Fruit fly (Drosophila melanogaster) whole organism, embryonic: ENCODE results near the gene CG4942.

Source experiments
- CG10979 ChIP-seq: fragments of 200-800 bp; sonication (Bioruptor generic); optimal IDR thresholded peaks from 2 replicates; lab custom pipeline; 2018; ENCODE audit warnings: missing biosample characterization, mild to moderate bottlenecking, missing genetic modification characterization, moderate library complexity
- CG11695 ChIP-seq: fragments of 200-800 bp; sonication (Bioruptor generic); IDR thresholded peaks from 3 replicates; pipeline ENCODE4 v1.3.6; 2022; ENCODE audit warnings: missing biosample characterization, missing genetic modification characterization
- CG12236 ChIP-seq: fragments of 200-800 bp; sonication (Bioruptor generic); optimal IDR thresholded peaks from 2 replicates; lab custom pipeline; 2016; ENCODE audit warnings: missing biosample characterization, missing genetic modification characterization
- CG12769 ChIP-seq: fragments of 200-800 bp; sonication (Bioruptor generic); optimal IDR thresholded peaks from 2 replicates; lab custom pipeline; 2019; ENCODE audit warnings: missing biosample characterization, mild to moderate bottlenecking, missing genetic modification characterization, moderate library complexity
- CG14710 ChIP-seq: fragments of 200-800 bp; sonication (Bioruptor generic); optimal IDR thresholded peaks from 3 replicates; lab custom pipeline; 2019; ENCODE audit warnings: missing biosample characterization, mild to moderate bottlenecking, missing genetic modification characterization, moderate library complexity
- CG15073 ChIP-seq: fragments of 200-800 bp; sonication (Bioruptor generic); optimal IDR thresholded peaks from 2 replicates; lab custom pipeline; 2016; ENCODE audit warnings: missing biosample characterization, missing genetic modification characterization
- CG18476 ChIP-seq: fragments of 200-800 bp; sonication (Bioruptor generic); optimal IDR thresholded peaks from 2 replicates; lab custom pipeline; 2016; ENCODE audit warnings: missing biosample characterization, mild to moderate bottlenecking, missing genetic modification characterization
- CG2129 ChIP-seq: fragments of 200-800 bp; sonication (Bioruptor generic); IDR thresholded peaks from 2 replicates; pipeline ENCODE4 v1.3.6; 2022; ENCODE audit warnings: missing biosample characterization, missing genetic modification characterization; ENCODE audit not compliant: partially characterized antibody
- CG2202 ChIP-seq: fragments of 200-800 bp; sonication (Bioruptor generic); optimal IDR thresholded peaks from 2 replicates; lab custom pipeline; 2018; ENCODE audit warnings: missing biosample characterization, mild to moderate bottlenecking, missing genetic modification characterization
- CG2712 ChIP-seq: fragments of 200-800 bp; optimal IDR thresholded peaks from 3 replicates; lab custom pipeline; 2019; ENCODE audit warnings: missing biosample characterization, mild to moderate bottlenecking, missing genetic modification characterization, moderate library complexity
- CG30020 ChIP-seq: fragments of 200-800 bp; optimal IDR thresholded peaks from 2 replicates; lab custom pipeline; 2019; ENCODE audit warnings: missing biosample characterization, mild to moderate bottlenecking, missing genetic modification characterization, moderate library complexity
- CG31224 ChIP-seq: fragments of 200-800 bp; sonication (Bioruptor generic); IDR thresholded peaks from 2 replicates; pipeline ENCODE4 v1.3.6; 2022; ENCODE audit warnings: missing biosample characterization, missing genetic modification characterization
- CG3407 ChIP-seq: fragments of 200-800 bp; sonication (Bioruptor generic); optimal IDR thresholded peaks from 2 replicates; lab custom pipeline; 2018; ENCODE audit warnings: missing biosample characterization, mild to moderate bottlenecking, missing genetic modification characterization
- CG34376 ChIP-seq: fragments of 200-800 bp; sonication (Bioruptor generic); optimal IDR thresholded peaks from 2 replicates; lab custom pipeline; 2018; ENCODE audit warnings: missing biosample characterization, mild to moderate bottlenecking, missing genetic modification characterization
- CG4617 ChIP-seq: fragments of 200-800 bp; sonication (Bioruptor generic); optimal IDR thresholded peaks from 3 replicates; lab custom pipeline; 2016; ENCODE audit warnings: missing biosample characterization, missing genetic modification characterization, borderline replicate concordance
- CG7839 ChIP-seq: fragments of 200-800 bp; sonication (Bioruptor generic); optimal IDR thresholded peaks from 3 replicates; lab custom pipeline; 2018; ENCODE audit warnings: missing biosample characterization, mild to moderate bottlenecking, missing genetic modification characterization, moderate library complexity
- CG8388 ChIP-seq: fragments of 200-800 bp; sonication (Bioruptor generic); optimal IDR thresholded peaks from 2 replicates; lab custom pipeline; 2019; ENCODE audit warnings: missing biosample characterization, mild to moderate bottlenecking, missing genetic modification characterization, moderate library complexity
- CG9727 ChIP-seq: fragments of 200-800 bp; sonication (Bioruptor generic); optimal IDR thresholded peaks from 3 replicates; lab custom pipeline; 2017; ENCODE audit warnings: missing biosample characterization, mild to moderate bottlenecking, missing genetic modification characterization
- Dfd ChIP-seq, 2 experiments: fragments of >200 bp; optimal IDR thresholded peaks; 2 replicates each; lab custom pipeline; 2017; ENCODE audit warnings: missing biosample characterization in 2 of 2, missing genetic modification characterization in 2 of 2
- Doc3 ChIP-seq: fragments of 200-800 bp; sonication (Bioruptor generic); IDR thresholded peaks from 3 replicates; pipeline ENCODE4 v1.3.6; 2022; ENCODE audit warnings: missing biosample characterization, missing genetic modification characterization; ENCODE audit not compliant: partially characterized antibody
- HLHmδ ChIP-seq: fragments of 200-800 bp; sonication (Bioruptor generic); optimal IDR thresholded peaks from 2 replicates; lab custom pipeline; 2018; ENCODE audit warnings: missing biosample characterization, mild to moderate bottlenecking, missing genetic modification characterization, moderate library complexity
- Hr3 ChIP-seq: fragments of 200-800 bp; sonication (Bioruptor generic); optimal IDR thresholded peaks from 3 replicates; lab custom pipeline; 2016; ENCODE audit warnings: missing biosample characterization, missing genetic modification characterization
- Lhr ChIP-seq: fragments of 200-800 bp; sonication (Bioruptor generic); optimal IDR thresholded peaks from 3 replicates; lab custom pipeline; 2017; ENCODE audit warnings: mild to moderate bottlenecking, missing biosample characterization, missing genetic modification reagents, missing genetic modification characterization
- Med ChIP-seq: fragments of 200-800 bp; sonication (Bioruptor generic); peaks from one replicate; lab custom pipeline; 2016; ENCODE audit warnings: missing biosample characterization, missing genetic modification characterization, mild to moderate bottlenecking, inconsistent platforms, moderate library complexity
- NC2β ChIP-seq: fragments of 200-800 bp; sonication (Bioruptor generic); optimal IDR thresholded peaks from 2 replicates; lab custom pipeline; 2016; ENCODE audit warnings: missing biosample characterization, missing genetic modification characterization
- NK7.1 ChIP-seq: fragments of 200-800 bp; sonication (Bioruptor generic); optimal IDR thresholded peaks from 3 replicates; lab custom pipeline; 2016; ENCODE audit warnings: missing biosample characterization, missing genetic modification characterization
- Sry-δ ChIP-seq: fragments of 200-800 bp; sonication (Bioruptor generic); optimal IDR thresholded peaks from 2 replicates; lab custom pipeline; 2016; ENCODE audit warnings: missing biosample characterization, missing genetic modification characterization
- Tbp ChIP-seq: fragments of >200 bp; optimal IDR thresholded peaks from 2 replicates; lab custom pipeline; 2018; ENCODE audit warnings: missing biosample characterization, missing genetic modification characterization
- Xbp1 ChIP-seq: fragments of 200-800 bp; sonication (Bioruptor generic); optimal IDR thresholded peaks from 3 replicates; lab custom pipeline; 2016; ENCODE audit warnings: missing biosample characterization, mild to moderate bottlenecking, missing genetic modification characterization
- ac ChIP-seq: fragments of 200-800 bp; sonication (Bioruptor generic); optimal IDR thresholded peaks from 3 replicates; lab custom pipeline; 2017; ENCODE audit warnings: missing biosample characterization, mild to moderate bottlenecking, missing genetic modification characterization
- amos ChIP-seq: fragments of 200-800 bp; sonication (Bioruptor generic); IDR thresholded peaks from 2 replicates; pipeline ENCODE4 v1.3.6; 2022; ENCODE audit warnings: missing biosample characterization, missing genetic modification characterization; ENCODE audit not compliant: partially characterized antibody
- bcd ChIP-seq: fragments of 200-800 bp; sonication (Bioruptor generic); optimal IDR thresholded peaks from 2 replicates; lab custom pipeline; 2017; ENCODE audit warnings: missing biosample characterization, mild to moderate bottlenecking, missing genetic modification characterization
- chif ChIP-seq, 2 experiments: fragments of 200-800 bp; sonication (Bioruptor generic); optimal IDR thresholded peaks; 3 replicates each; lab custom pipeline; 2016; ENCODE audit warnings: missing biosample characterization in 2 of 2, missing genetic modification characterization in 2 of 2
- chn ChIP-seq: fragments of 200-800 bp; sonication (Bioruptor generic); optimal IDR thresholded peaks from 2 replicates; lab custom pipeline; 2016; ENCODE audit warnings: missing biosample characterization, missing genetic modification characterization
- danr ChIP-seq: fragments of 200-800 bp; sonication (Bioruptor generic); IDR thresholded peaks from 2 replicates; pipeline ENCODE4 v1.3.6; 2022; ENCODE audit warnings: missing biosample characterization, missing genetic modification characterization
- emc ChIP-seq: fragments of 200-800 bp; sonication (Bioruptor generic); optimal IDR thresholded peaks from 2 replicates; lab custom pipeline; 2016; ENCODE audit warnings: missing biosample characterization, missing genetic modification characterization
- en ChIP-seq: fragments of 200-800 bp; sonication (Bioruptor generic); optimal IDR thresholded peaks from 2 replicates; lab custom pipeline; 2016; ENCODE audit warnings: missing biosample characterization, missing genetic modification characterization
- ewg ChIP-seq: fragments of 200-800 bp; sonication (Bioruptor generic); optimal IDR thresholded peaks from 3 replicates; lab custom pipeline; 2017; ENCODE audit warnings: mild to moderate bottlenecking, missing biosample characterization, missing genetic modification reagents, missing genetic modification characterization
- gcm2 ChIP-seq: fragments of 200-800 bp; sonication (Bioruptor generic); optimal IDR thresholded peaks from 2 replicates; lab custom pipeline; 2016; ENCODE audit warnings: missing biosample characterization, missing genetic modification characterization
- kah ChIP-seq: fragments of 200-800 bp; sonication (Bioruptor generic); optimal IDR thresholded peaks from 2 replicates; lab custom pipeline; 2018; ENCODE audit warnings: missing biosample characterization, mild to moderate bottlenecking, missing genetic modification characterization
- ken ChIP-seq: fragments of 200-800 bp; sonication (Bioruptor generic); IDR thresholded peaks from 3 replicates; pipeline ENCODE4 v1.3.6; 2022; ENCODE audit warnings: missing biosample characterization, missing genetic modification characterization
- pnt ChIP-seq: fragments of 200-800 bp; sonication (Bioruptor generic); optimal IDR thresholded peaks from 3 replicates; lab custom pipeline; 2016; ENCODE audit warnings: missing biosample characterization, missing genetic modification characterization
- run ChIP-seq: fragments of 200-800 bp; sonication (Bioruptor generic); optimal IDR thresholded peaks from 3 replicates; lab custom pipeline; 2018; ENCODE audit warnings: missing biosample characterization, mild to moderate bottlenecking, missing genetic modification characterization
- sens ChIP-seq: fragments of 200-800 bp; sonication (Bioruptor generic); peaks from one replicate; lab custom pipeline; 2016; ENCODE audit warnings: missing biosample characterization, missing genetic modification characterization
- sob ChIP-seq: fragments of 200-800 bp; sonication (Bioruptor generic); IDR thresholded peaks from 2 replicates; pipeline ENCODE4 v1.3.6; 2022; ENCODE audit warnings: missing biosample characterization, missing genetic modification characterization
- sr ChIP-seq: fragments of 200-800 bp; sonication (Bioruptor generic); IDR thresholded peaks from 3 replicates; pipeline ENCODE4 v1.3.6; 2022; ENCODE audit warnings: missing biosample characterization, missing genetic modification characterization
- stc ChIP-seq: fragments of 200-800 bp; sonication (Bioruptor generic); IDR thresholded peaks from 2 replicates; pipeline ENCODE4 v1.3.6; 2022; ENCODE audit warnings: missing biosample characterization, missing genetic modification characterization
- unc-4 ChIP-seq: fragments of 200-800 bp; sonication (Bioruptor generic); IDR thresholded peaks from 2 replicates; pipeline ENCODE4 v1.3.6; 2022; ENCODE audit warnings: missing biosample characterization, missing genetic modification characterization; ENCODE audit not compliant: partially characterized antibody
- unpg ChIP-seq: fragments of 200-800 bp; sonication (Bioruptor generic); optimal IDR thresholded peaks from 3 replicates; lab custom pipeline; 2018; ENCODE audit warnings: missing biosample characterization, mild to moderate bottlenecking, missing genetic modification characterization, moderate library complexity
- vnd ChIP-seq: fragments of 200-800 bp; sonication (Bioruptor generic); IDR thresholded peaks from 3 replicates; pipeline ENCODE4 v1.3.6; 2022; ENCODE audit warnings: missing biosample characterization, missing genetic modification characterization; ENCODE audit not compliant: partially characterized antibody
- vvl ChIP-seq: fragments of 200-800 bp; sonication (Bioruptor generic); IDR thresholded peaks from 2 replicates; pipeline ENCODE4 v1.3.6; 2022; ENCODE audit warnings: missing biosample characterization, missing genetic modification characterization

CG4942 gene

dm6 chr3L:9023627-9024026, 49.3 kb upstream of the CG4942 start (continued):
- no peak for TF ChIP-seq Doc3 (GFP tag; lab: Robert Waterston, UW)
- TF ChIP-seq HLHmδ (GFP tag; lab: Kevin White, UChicago) = no peak
- TF ChIP-seq emc (GFP tag; lab: Kevin White, UChicago) = no peak
- peak; percentile 20 for TF ChIP-seq Sry-δ
- no peak for TF ChIP-seq unc-4
- no peak for TF ChIP-seq Dfd (GFP tag; optimal IDR thresholded peaks at IDR 0.05; lab: Kevin White, UChicago)
- peak; percentile 13 for TF ChIP-seq CG18476 (GFP tag; lab: Kevin White, UChicago)
- TF ChIP-seq unpg (GFP tag; lab: Kevin White, UChicago) = peak; percentile 58
- peak; percentile 41 for TF ChIP-seq NK7.1 (GFP tag; lab: Kevin White, UChicago)
- no peak for TF ChIP-seq kah
- TF ChIP-seq Med = peak; percentile 90
- TF ChIP-seq ac = peak; percentile 87
- no peak for TF ChIP-seq amos
- peak; percentile 79 for TF ChIP-seq CG14710
- peak; percentile 82 for TF ChIP-seq vvl (GFP tag; lab: Robert Waterston, UW)
- peak; percentile 43 for TF ChIP-seq CG31224 (GFP tag; lab: Robert Waterston, UW)
- TF ChIP-seq Lhr (GFP tag; lab: Kevin White, UChicago) = peak; percentile 23
- TF ChIP-seq sob (GFP tag; lab: Robert Waterston, UW) = peak; percentile 49; the same call in 1 of the 2 replicates
- TF ChIP-seq ken (GFP tag; lab: Robert Waterston, UW) = no peak
- peak; percentile 97 for TF ChIP-seq sens (GFP tag; lab: Kevin White, UChicago)
- TF ChIP-seq stc (GFP tag; lab: Robert Waterston, UW) = 0 out of 2 replicates have a peak, but pooled peaks have one; percentile 12
- TF ChIP-seq CG3407 (GFP tag; lab: Kevin White, UChicago) = no peak
- TF ChIP-seq CG12769 (tag; lab: Kevin White, UChicago) = peak; percentile 34
- no peak for TF ChIP-seq vnd
- peak; percentile 58 for TF ChIP-seq CG8388 (GFP tag; lab: Kevin White, UChicago)
- peak; percentile 83 for TF ChIP-seq CG10979
- peak; percentile 39 for TF ChIP-seq ewg (GFP tag; lab: Kevin White, UChicago)
- TF ChIP-seq CG11695 (GFP tag; lab: Robert Waterston, UW) = peak; percentile 55; the same call in 1 of the 3 replicates
- TF ChIP-seq Xbp1 = peak; percentile 67
- TF ChIP-seq Hr3 (GFP tag; lab: Kevin White, UChicago) = peak; percentile 52
- peak; percentile 92 for TF ChIP-seq CG9727 (GFP tag; lab: Kevin White, UChicago)
- TF ChIP-seq pnt (GFP tag; lab: Kevin White, UChicago) = peak; percentile 49
- peak; percentile 73 for TF ChIP-seq chn
- no peak for TF ChIP-seq Tbp
- no peak for TF ChIP-seq danr
- peak; percentile 77 for TF ChIP-seq CG2202
- TF ChIP-seq run = no peak
- TF ChIP-seq CG7839 (tag; lab: Kevin White, UChicago) = peak; percentile 75
- TF ChIP-seq CG30020 = no peak
- TF ChIP-seq sr (GFP tag; lab: Robert Waterston, UW) = no peak
- TF ChIP-seq NC2β (GFP tag; lab: Kevin White, UChicago) = peak; percentile 71
- no peak for TF ChIP-seq CG2129 (GFP tag; lab: Robert Waterston, UW)
- TF ChIP-seq en (GFP tag; lab: Kevin White, UChicago) = no peak
- no peak for TF ChIP-seq CG34376 (GFP tag; lab: Kevin White, UChicago)
- peak; percentile 16 for TF ChIP-seq gcm2
- TF ChIP-seq CG12236 (GFP tag; lab: Kevin White, UChicago) = peak; percentile 68
- TF ChIP-seq chif (GFP tag; optimal IDR thresholded peaks at IDR 0.05; lab: Kevin White, UChicago) = peak; percentile 54 to 85
- peak; percentile 43 for TF ChIP-seq bcd (GFP tag; lab: Kevin White, UChicago)
- peak; percentile 85 for TF ChIP-seq CG2712 (tag; lab: Kevin White, UChicago)
- no peak for TF ChIP-seq CG4617 (GFP tag; lab: Kevin White, UChicago)
- TF ChIP-seq CG15073 = no peak
